Fruit fly (Drosophila melanogaster): ENCODE results near the gene Crag.

The Crag gene

dm6 chrX:8601165-8601564 lies 9.3 kb downstream of the Crag start (continued):
- peak; percentile 24 for TF ChIP-seq CG12155 (GFP tag; optimal IDR thresholded peaks at IDR 0.05)
- no peak for TF ChIP-seq CG18619 (GFP tag; optimal IDR thresholded peaks at IDR 0.05)
- TF ChIP-seq phol (tag; optimal IDR thresholded peaks at IDR 0.05): peak; percentile 44
- TF ChIP-seq CG2889 (GFP tag; IDR thresholded peaks at IDR 0.05): 0 out of 3 replicates have a peak, but pooled peaks have one; percentile 6
- no peak for TF ChIP-seq CHES-1-like (GFP tag; optimal IDR thresholded peaks at IDR 0.05)
- peak; percentile 57; the same call in 1 of the 2 replicates for TF ChIP-seq vvl (GFP tag; IDR thresholded peaks at IDR 0.05)
- TF ChIP-seq Xrp1 (GFP tag; IDR thresholded peaks at IDR 0.05): peak; percentile 57; the same call in 1 of the 2 replicates
- peak; percentile 63 for TF ChIP-seq CG4404 (GFP tag; IDR thresholded peaks at IDR 0.05)
- peak; percentile 32; the same call in 1 of the 3 replicates for TF ChIP-seq Optix (GFP tag; IDR thresholded peaks at IDR 0.05)
- TF ChIP-seq CG11456 (GFP tag; IDR thresholded peaks at IDR 0.05): peak; percentile 65; the same call in 2 of the 3 replicates
- TF ChIP-seq wor (GFP tag; IDR thresholded peaks at IDR 0.05): no peak
- TF ChIP-seq H2.0 (GFP tag; IDR thresholded peaks at IDR 0.05): peak; percentile 49; the same call in 1 of the 2 replicates
- TF ChIP-seq CG31388 (GFP tag; optimal IDR thresholded peaks at IDR 0.05): peak; percentile 17
- TF ChIP-seq slbo (GFP tag; IDR thresholded peaks at IDR 0.05): 0 out of 2 replicates have a peak, but pooled peaks have one; percentile 29
- TF ChIP-seq sens (GFP tag): peak; percentile 68
- TF ChIP-seq CG5245 (GFP tag; optimal IDR thresholded peaks at IDR 0.05): peak; percentile 14
- TF ChIP-seq cato (GFP tag; optimal IDR thresholded peaks at IDR 0.05; ENCODE audit: borderline replicate concordance): no peak
- no peak for TF ChIP-seq Mad (GFP tag; optimal IDR thresholded peaks at IDR 0.05)
- peak in 1 of 2 experiments; percentile 53 for TF ChIP-seq bsh (GFP tag; optimal IDR thresholded peaks at IDR 0.05)
- peak; percentile 60; the same call in 1 of the 3 replicates for TF ChIP-seq ken (GFP tag; IDR thresholded peaks at IDR 0.05)
- peak; percentile 41 for TF ChIP-seq lmd (GFP tag; IDR thresholded peaks at IDR 0.05)
- peak; percentile 4 for TF ChIP-seq CG18764 (GFP tag; optimal IDR thresholded peaks at IDR 0.05)
- peak; percentile 16 for TF ChIP-seq CG9817 (tag; optimal IDR thresholded peaks at IDR 0.05)
- 0 out of 2 replicates have a peak, but pooled peaks have one; percentile 33 for TF ChIP-seq CG14441 (GFP tag; IDR thresholded peaks at IDR 0.05)
- no peak for TF ChIP-seq h (optimal IDR thresholded peaks at IDR 0.05)
- TF ChIP-seq unpg (GFP tag; optimal IDR thresholded peaks at IDR 0.05): no peak
- TF ChIP-seq sisA (GFP tag; IDR thresholded peaks at IDR 0.05): peak; percentile 39; the same call in 1 of the 2 replicates
- peak; percentile 40 for TF ChIP-seq nmo (GFP tag; optimal IDR thresholded peaks at IDR 0.05)
- no peak for TF ChIP-seq CG33213 (GFP tag; optimal IDR thresholded peaks at IDR 0.05)
- no peak for TF ChIP-seq prd (optimal IDR thresholded peaks at IDR 0.05)
- TF ChIP-seq prd (GFP tag; IDR thresholded peaks at IDR 0.05): peak; percentile 70
- 0 out of 2 replicates have a peak, but pooled peaks have one; percentile 53 for TF ChIP-seq chm (GFP tag; IDR thresholded peaks at IDR 0.05)
- TF ChIP-seq Aef1 (GFP tag; IDR thresholded peaks at IDR 0.05): peak; percentile 29; the same call in 2 of the 3 replicates
- peak; percentile 45; the same call in 2 of the 3 replicates for TF ChIP-seq tgo (GFP tag; IDR thresholded peaks at IDR 0.05)
- TF ChIP-seq CG10209 (GFP tag; optimal IDR thresholded peaks at IDR 0.05): peak; percentile 28
- no peak for TF ChIP-seq lov (optimal IDR thresholded peaks at IDR 0.05)
- TF ChIP-seq lov (GFP tag; IDR thresholded peaks at IDR 0.05): 0 out of 3 replicates have a peak, but pooled peaks have one; percentile 47
- no peak for TF ChIP-seq D19B (GFP tag; optimal IDR thresholded peaks at IDR 0.05)
- TF ChIP-seq Antp (GFP tag; optimal IDR thresholded peaks at IDR 0.05): peak; percentile 39
- no peak for TF ChIP-seq tx (GFP tag; optimal IDR thresholded peaks at IDR 0.05)
- TF ChIP-seq disco-r (GFP tag; optimal IDR thresholded peaks at IDR 0.05): no peak
- no peak for TF ChIP-seq CG2129 (GFP tag; IDR thresholded peaks at IDR 0.05; ENCODE audit: partially characterized antibody)
- no peak for TF ChIP-seq CG1647 (GFP tag; optimal IDR thresholded peaks at IDR 0.05)
- TF ChIP-seq Rfx (GFP tag; IDR thresholded peaks at IDR 0.05): peak; percentile 37
- peak; percentile 30; the same call in 1 of the 3 replicates for TF ChIP-seq Mrtf (GFP tag; IDR thresholded peaks at IDR 0.05)
- no peak for TF ChIP-seq psq (GFP tag; optimal IDR thresholded peaks at IDR 0.05)
- no peak for TF ChIP-seq ase (GFP tag; IDR thresholded peaks at IDR 0.05)
- peak; percentile 29 for TF ChIP-seq Chrac-16 (GFP tag; optimal IDR thresholded peaks at IDR 0.05)
- TF ChIP-seq CG16863 (GFP tag; optimal IDR thresholded peaks at IDR 0.05): peak; percentile 17
- peak; percentile 34; the same call in 1 of the 2 replicates for TF ChIP-seq ara (GFP tag; IDR thresholded peaks at IDR 0.05)
- peak; percentile 48 for TF ChIP-seq fd96Cb (tag; optimal IDR thresholded peaks at IDR 0.05)
- 0 out of 3 replicates have a peak, but pooled peaks have one; percentile 41 for TF ChIP-seq H15 (GFP tag; IDR thresholded peaks at IDR 0.05)

Data from whole organism, embryonic.